Worm (Caenorhabditis elegans) whole organism, young adult: ENCODE results near the gene M163.21.

Experiments
- B0336.3 ChIP-seq: fragments of 200-800 bp; sonication (Bioruptor generic); IDR thresholded peaks from 2 replicates; pipeline ENCODE4 v1.3.6; 2022; ENCODE audit warnings: missing genetic modification characterization, missing compliant biosample characterization
- C17E4.6 ChIP-seq: fragments of 200-800 bp; sonication (Bioruptor generic); IDR thresholded peaks from 2 replicates; pipeline ENCODE4 v1.3.6; 2022; ENCODE audit warnings: missing genetic modification reagents, missing genetic modification characterization, missing compliant biosample characterization
- F22D6.2 ChIP-seq: sonication (generic microtip); optimal IDR thresholded peaks from 2 replicates; lab custom pipeline; 2016; ENCODE audit warnings: mild to moderate bottlenecking, missing genetic modification characterization, missing compliant biosample characterization
- F23B12.7 ChIP-seq: sonication (generic microtip); optimal IDR thresholded peaks from 2 replicates; lab custom pipeline; 2017; ENCODE audit warnings: missing genetic modification characterization, mild to moderate bottlenecking, missing compliant biosample characterization, antibody characterized with exemption, moderate library complexity; ENCODE audit not compliant: insufficient read depth
- F33H1.4 ChIP-seq: fragments of 200-800 bp; sonication (Bioruptor generic); IDR thresholded peaks from 2 replicates; pipeline ENCODE4 v1.3.6; 2022; ENCODE audit warnings: missing genetic modification reagents, missing genetic modification characterization, missing compliant biosample characterization
- F57A8.1 ChIP-seq: fragments of 200-800 bp; sonication (Bioruptor generic); optimal IDR thresholded peaks from 2 replicates; lab custom pipeline; 2018; ENCODE audit warnings: mild to moderate bottlenecking, missing genetic modification characterization, moderate library complexity, missing compliant biosample characterization
- K11D2.4 ChIP-seq: fragments of 200-800 bp; sonication (Bioruptor generic); IDR thresholded peaks from 2 replicates; pipeline ENCODE4 v1.3.6; 2022; ENCODE audit warnings: missing genetic modification reagents, missing genetic modification characterization, missing compliant biosample characterization
- T07F8.4 ChIP-seq: sonication (generic microtip); optimal IDR thresholded peaks from 2 replicates; lab custom pipeline; 2016; ENCODE audit warnings: mild to moderate bottlenecking, missing genetic modification characterization, moderate library complexity, missing compliant biosample characterization
- Y67H2A.10 ChIP-seq: fragments of 200-800 bp; sonication (Bioruptor generic); conservative IDR thresholded peaks from 2 replicates; pipeline ENCODE4 v1.3.6; 2022; ENCODE audit warnings: missing genetic modification reagents, missing genetic modification characterization, missing compliant biosample characterization
- ZK185.1 ChIP-seq: sonication (generic microtip); optimal IDR thresholded peaks from 2 replicates; lab custom pipeline; 2016; ENCODE audit warnings: mild to moderate bottlenecking, missing genetic modification characterization, missing compliant biosample characterization; ENCODE audit not compliant: poor library complexity, severe bottlenecking
- akir-1 ChIP-seq: fragments of 200-800 bp; sonication (Bioruptor generic); optimal IDR thresholded peaks from 2 replicates; lab custom pipeline; 2018; ENCODE audit warnings: mild to moderate bottlenecking, missing genetic modification characterization, moderate library complexity, missing compliant biosample characterization
- aptf-2 ChIP-seq: fragments of 200-800 bp; sonication (Bioruptor generic); conservative IDR thresholded peaks from 2 replicates; pipeline ENCODE4 v1.3.6; 2022; ENCODE audit warnings: missing genetic modification reagents, missing genetic modification characterization, missing compliant biosample characterization
- atf-7 ChIP-seq: sonication (generic microtip); optimal IDR thresholded peaks from 2 replicates; lab custom pipeline; 2017; ENCODE audit warnings: mild to moderate bottlenecking, missing genetic modification characterization, missing compliant biosample characterization
- attf-3 ChIP-seq: fragments of 200-800 bp; sonication (Bioruptor generic); conservative IDR thresholded peaks from 2 replicates; pipeline ENCODE4 v1.3.6; 2022; ENCODE audit warnings: missing genetic modification reagents, missing genetic modification characterization, missing compliant biosample characterization
- cebp-1 ChIP-seq, 2 experiments: fragments of 200-800 bp in 1 of 2; sonication (Bioruptor generic) in 1 of 2; sonication (generic microtip) in 1 of 2; IDR thresholded peaks in 1 of 2; optimal IDR thresholded peaks in 1 of 2; 2 replicates each; pipeline versions ENCODE4 v1.3.6 to Lab custom; 2017 to 2022; ENCODE audit warnings: missing compliant biosample characterization in 2 of 2, missing genetic modification characterization in 2 of 2, mild to moderate bottlenecking in 1 of 2, missing genetic modification reagents in 1 of 2, moderate library complexity in 1 of 2
- cebp-2 ChIP-seq: fragments of 200-800 bp; sonication (Bioruptor generic); IDR thresholded peaks from 2 replicates; pipeline ENCODE4 v1.3.6; 2022; ENCODE audit warnings: missing genetic modification characterization, missing compliant biosample characterization
- chd-7 ChIP-seq: sonication (generic microtip); optimal IDR thresholded peaks from 2 replicates; lab custom pipeline; 2016; ENCODE audit warnings: mild to moderate bottlenecking, missing genetic modification characterization, moderate library complexity, missing compliant biosample characterization
- fkh-3 ChIP-seq: sonication (generic microtip); optimal IDR thresholded peaks from 2 replicates; lab custom pipeline; 2016; ENCODE audit warnings: mild to moderate bottlenecking, missing genetic modification characterization, missing compliant biosample characterization
- gei-17 ChIP-seq: fragments of 200-800 bp; sonication (Bioruptor generic); optimal IDR thresholded peaks from 2 replicates; lab custom pipeline; 2018; ENCODE audit warnings: mild to moderate bottlenecking, missing genetic modification characterization, missing compliant biosample characterization
- hlh-12 ChIP-seq: sonication (generic microtip); optimal IDR thresholded peaks from 2 replicates; lab custom pipeline; 2016; ENCODE audit warnings: missing genetic modification characterization, missing compliant biosample characterization
- hrde-1 ChIP-seq: sonication (generic microtip); optimal IDR thresholded peaks from 2 replicates; lab custom pipeline; 2016; ENCODE audit warnings: missing genetic modification characterization, mild to moderate bottlenecking, missing compliant biosample characterization, moderate library complexity, missing genotype, missing genetic modification reagents, borderline replicate concordance
- let-526 ChIP-seq: fragments of 200-800 bp; sonication (Bioruptor generic); IDR thresholded peaks from 2 replicates; pipeline ENCODE4 v1.3.6; 2022; ENCODE audit warnings: missing genetic modification reagents, missing genetic modification characterization, missing compliant biosample characterization
- let-607 ChIP-seq, 2 experiments: fragments of 200-800 bp in 1 of 2; sonication (Bioruptor generic) in 1 of 2; sonication (generic microtip) in 1 of 2; optimal IDR thresholded peaks; 2 replicates each; lab custom pipeline; 2016 to 2018; ENCODE audit warnings: mild to moderate bottlenecking in 2 of 2, missing compliant biosample characterization in 2 of 2, missing genetic modification characterization in 2 of 2, moderate library complexity in 2 of 2, missing genotype in 1 of 2
- lin-40 ChIP-seq: sonication (generic microtip); optimal IDR thresholded peaks from 2 replicates; lab custom pipeline; 2016; ENCODE audit warnings: missing genetic modification characterization, mild to moderate bottlenecking, missing compliant biosample characterization, missing genotype, missing genetic modification reagents
- mes-4 ChIP-seq: sonication (generic microtip); optimal IDR thresholded peaks from 2 replicates; lab custom pipeline; 2016; ENCODE audit warnings: missing genotype, missing genetic modification characterization, missing compliant biosample characterization
- nfya-2 ChIP-seq: fragments of 200-800 bp; sonication (Bioruptor generic); IDR thresholded peaks from 2 replicates; pipeline ENCODE4 v1.3.6; 2022; ENCODE audit warnings: missing genetic modification reagents, missing genetic modification characterization, missing compliant biosample characterization
- nhr-120 ChIP-seq: fragments of 200-800 bp; sonication (Bioruptor generic); IDR thresholded peaks from 2 replicates; pipeline ENCODE4 v1.3.6; 2022; ENCODE audit warnings: missing genetic modification characterization, missing compliant biosample characterization
- nhr-80 ChIP-seq: sonication (generic microtip); optimal IDR thresholded peaks from 2 replicates; lab custom pipeline; 2016; ENCODE audit warnings: missing genetic modification characterization, missing compliant biosample characterization
- nhr-90 ChIP-seq: sonication (generic microtip); optimal IDR thresholded peaks from 2 replicates; lab custom pipeline; 2016; ENCODE audit warnings: missing genotype, mild to moderate bottlenecking, missing genetic modification characterization, missing compliant biosample characterization
- pha-4 ChIP-seq: fragments of 150-350 bp; sonication (generic microtip); optimal IDR thresholded peaks from 2 replicates; lab custom pipeline; 2014; ENCODE audit warnings: missing biosample characterization, missing genetic modification reagents, missing genetic modification characterization
- sea-2 ChIP-seq: fragments of 200-800 bp; sonication (Bioruptor generic); IDR thresholded peaks from 2 replicates; pipeline ENCODE4 v1.3.6; 2022; ENCODE audit warnings: missing genetic modification characterization, missing compliant biosample characterization
- snpc-3.4 ChIP-seq: sonication (generic microtip); optimal IDR thresholded peaks from 2 replicates; lab custom pipeline; 2017; ENCODE audit warnings: missing genetic modification characterization, mild to moderate bottlenecking, missing compliant biosample characterization, antibody characterized with exemption, moderate library complexity, missing genotype, missing genetic modification reagents
- snpc-4 ChIP-seq, 5 experiments: fragments of 150-350 bp in 1 of 5; sonication (generic microtip) in 4 of 5; optimal IDR thresholded peaks; 2 replicates each; lab custom pipeline; 2014 to 2018; ENCODE audit warnings: missing genetic modification characterization in 5 of 5, missing biosample characterization in 3 of 5, antibody characterized with exemption in 2 of 5, mild to moderate bottlenecking in 2 of 5, missing compliant biosample characterization in 2 of 5, missing genotype in 2 of 5, moderate library complexity in 2 of 5, missing genetic modification reagents in 1 of 5
- sptf-2 ChIP-seq: fragments of 200-800 bp; sonication (Bioruptor generic); optimal IDR thresholded peaks from 2 replicates; lab custom pipeline; 2018; ENCODE audit warnings: mild to moderate bottlenecking, missing genetic modification characterization, missing compliant biosample characterization
- tbp1 ChIP-seq: fragments of 200-800 bp; sonication (Bioruptor generic); optimal IDR thresholded peaks from 2 replicates; lab custom pipeline; 2018; ENCODE audit warnings: mild to moderate bottlenecking, missing genetic modification characterization, missing compliant biosample characterization
- tlf-1 ChIP-seq: fragments of 200-800 bp; sonication (Bioruptor generic); optimal IDR thresholded peaks from 2 replicates; lab custom pipeline; 2018; ENCODE audit warnings: mild to moderate bottlenecking, missing genetic modification characterization, missing compliant biosample characterization
- unc-62 ChIP-seq: fragments of 150-350 bp; optimal IDR thresholded peaks from 2 replicates; lab custom pipeline; 2014; ENCODE audit warnings: missing biosample characterization, missing genetic modification reagents, missing genetic modification characterization
- xnd-1 ChIP-seq: sonication (generic microtip); optimal IDR thresholded peaks from 2 replicates; lab custom pipeline; 2016; ENCODE audit warnings: missing genotype, missing genetic modification reagents, missing genetic modification characterization, missing compliant biosample characterization
- ztf-22 ChIP-seq: fragments of 200-800 bp; sonication (Bioruptor generic); optimal IDR thresholded peaks from 2 replicates; lab custom pipeline; 2018; ENCODE audit warnings: mild to moderate bottlenecking, missing genetic modification characterization, moderate library complexity, missing compliant biosample characterization

M163.21 gene

DNA sequence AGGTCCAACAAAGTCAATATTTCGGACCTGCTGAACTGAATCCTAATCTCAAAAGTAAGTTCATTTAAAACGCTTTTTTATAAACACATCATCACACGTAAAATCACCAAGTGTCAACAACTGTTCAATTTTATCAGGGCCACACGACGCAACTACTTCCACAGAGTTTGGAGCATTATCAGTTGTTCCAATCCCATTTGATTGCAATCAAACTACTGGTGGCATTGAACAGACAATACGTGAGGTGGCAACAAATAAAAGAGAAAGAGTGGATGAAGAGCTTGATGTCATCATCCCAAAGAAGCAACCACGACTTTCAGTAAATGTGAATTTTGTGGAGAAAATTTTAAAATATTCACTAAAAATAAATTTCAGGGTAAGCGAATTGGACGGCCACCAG, 29.9 kb downstream of the M163.21 start:
- TF ChIP-seq nhr-80 (peak; percentile 3), mes-4 (tag; lab: Kevin White, UChicago) (no peak)

DNA sequence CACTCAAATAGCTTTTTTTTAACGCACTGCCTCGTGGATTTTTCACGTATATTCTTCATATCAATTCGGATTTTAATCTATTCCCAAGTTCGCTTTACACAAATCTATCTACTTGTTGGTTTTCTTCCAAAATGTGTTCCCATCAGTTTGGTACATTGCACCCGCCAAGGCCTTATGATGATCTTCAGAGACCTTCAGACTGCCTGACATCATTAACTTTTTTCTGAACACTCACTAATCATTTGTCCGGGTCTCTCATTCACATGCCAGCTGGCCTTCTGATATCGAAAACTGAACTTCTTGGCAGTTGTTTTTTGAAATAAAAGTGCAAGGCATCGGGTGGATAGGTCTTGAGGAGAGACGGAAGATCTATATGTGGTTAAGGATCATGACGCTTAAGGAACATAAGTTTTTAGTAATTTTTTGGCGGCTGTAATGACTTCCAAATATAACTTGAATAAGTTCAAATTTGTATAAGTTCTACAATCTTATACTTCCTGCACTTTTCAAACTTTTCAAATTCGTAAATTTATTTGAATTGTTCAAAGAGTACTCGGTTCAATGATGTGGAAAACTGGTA, 33.3 kb downstream of the M163.21 start:
- TF ChIP-seq unc-62 (GFP tag; lab: Kevin White, UChicago): peak; percentile 17
- TF ChIP-seq fkh-3: no peak

DNA sequence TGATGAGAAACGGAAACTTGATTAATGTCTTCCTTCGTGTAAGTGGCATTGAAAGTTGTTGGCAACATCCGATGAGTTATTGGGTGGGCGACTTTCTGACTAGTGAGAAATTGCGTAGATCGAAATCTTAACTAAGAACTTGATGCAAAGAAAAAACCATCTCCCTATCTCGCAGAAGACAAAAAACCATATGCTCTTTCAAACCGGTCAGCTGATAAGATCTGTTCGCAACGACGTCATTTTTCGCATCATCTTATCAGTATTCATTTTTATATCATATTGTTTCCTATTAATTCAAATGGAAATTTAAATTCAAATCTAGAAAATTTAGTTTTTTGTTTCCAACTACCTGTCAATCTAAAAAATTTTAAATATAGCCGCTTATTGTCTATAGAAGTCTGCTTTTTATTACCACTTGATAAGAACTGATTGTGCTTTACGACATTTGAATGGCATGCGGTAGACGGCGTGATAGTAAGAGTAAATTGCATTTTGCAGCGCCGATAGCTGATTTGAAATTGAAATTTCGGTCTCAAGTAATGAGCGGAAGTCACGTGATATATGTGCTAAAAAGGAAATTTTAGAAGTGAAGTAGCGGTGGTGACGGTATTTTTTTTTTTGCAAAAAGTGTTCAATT, 33.9 kb downstream of the M163.21 start:
- TF ChIP-seq sptf-2: no peak
- no peak for TF ChIP-seq snpc-3.4
- TF ChIP-seq F33H1.4 (GFP tag; lab: Robert Waterston, UW): no peak
- peak; percentile 19 for TF ChIP-seq gei-17 (GFP tag; lab: Kevin White, UChicago)
- TF ChIP-seq attf-3 (GFP tag; lab: Robert Waterston, UW): no peak
- TF ChIP-seq F22D6.2: peak; percentile 24
- no peak for TF ChIP-seq cebp-1 (GFP tag; IDR thresholded peaks at IDR 0.05; lab: Robert Waterston, UW)
- TF ChIP-seq cebp-1 (tag; optimal IDR thresholded peaks at IDR 0.05; lab: Kevin White, UChicago): peak; percentile 50
- TF ChIP-seq let-526 (GFP tag; lab: Robert Waterston, UW): no peak
- TF ChIP-seq tlf-1: peak; percentile 72
- peak; percentile 40 for TF ChIP-seq nhr-90 (tag; lab: Kevin White, UChicago)
- TF ChIP-seq tbp1: peak; percentile 46
- peak; percentile 89 for TF ChIP-seq ztf-22 (GFP tag; lab: Kevin White, UChicago)
- TF ChIP-seq nfya-2 (GFP tag; lab: Robert Waterston, UW): no peak
- peak; percentile 69 for TF ChIP-seq chd-7
- TF ChIP-seq snpc-4 (GFP tag; optimal IDR thresholded peaks at IDR 0.05; lab: Kevin White, UChicago): no peak
- TF ChIP-seq snpc-4 (tag; optimal IDR thresholded peaks at IDR 0.05; lab: Kevin White, UChicago): peak in 3 of 4 experiments; percentile 0 to 42 (median 28)
- no peak for TF ChIP-seq T07F8.4 (tag; lab: Kevin White, UChicago)
- peak; percentile 43 for TF ChIP-seq pha-4 (tag; lab: Kevin White, UChicago)
- TF ChIP-seq sea-2 (GFP tag; lab: Robert Waterston, UW): no peak
- TF ChIP-seq B0336.3 (GFP tag; lab: Robert Waterston, UW): peak; percentile 51; the same call in 1 of the 2 replicates
- TF ChIP-seq aptf-2: no peak
- no peak for TF ChIP-seq F57A8.1 (GFP tag; lab: Kevin White, UChicago)
- TF ChIP-seq lin-40 (tag; lab: Kevin White, UChicago): peak; percentile 69
- no peak for TF ChIP-seq C17E4.6
- peak in 1 of 2 experiments; percentile 88 for TF ChIP-seq let-607 (tag; optimal IDR thresholded peaks at IDR 0.05; lab: Kevin White, UChicago)
- no peak for TF ChIP-seq Y67H2A.10 (GFP tag; lab: Robert Waterston, UW)
- no peak for TF ChIP-seq akir-1 (GFP tag; lab: Kevin White, UChicago)
- no peak for TF ChIP-seq nhr-120
- TF ChIP-seq K11D2.4 (GFP tag; lab: Robert Waterston, UW): no peak
- TF ChIP-seq xnd-1 (tag; lab: Kevin White, UChicago): no peak
- TF ChIP-seq hlh-12: no peak
- TF ChIP-seq F23B12.7 (tag; lab: Kevin White, UChicago): no peak
- TF ChIP-seq mes-4 (tag; lab: Kevin White, UChicago): no peak
- TF ChIP-seq atf-7 (tag; lab: Kevin White, UChicago): peak; percentile 92
- TF ChIP-seq ZK185.1 (tag; lab: Kevin White, UChicago): no peak
- TF ChIP-seq nhr-80: peak; percentile 97
- TF ChIP-seq hrde-1 (tag; lab: Kevin White, UChicago): no peak
- no peak for TF ChIP-seq cebp-2
